Worm (Caenorhabditis elegans): ENCODE measurements around the gene T05A8.3.

The T05A8.3 gene

ce11 chrII:2734266-2734665, 17.0 kb upstream of the T05A8.3 start:
- TF ChIP-seq pag-3 (tag; optimal IDR thresholded peaks at IDR 0.05; ENCODE audit: borderline replicate concordance, insufficient read depth) (no peak), ceh-8 (GFP tag; optimal IDR thresholded peaks at IDR 0.05) (no peak), unc-86 (tag; optimal IDR thresholded peaks at IDR 0.05) (no peak), ceh-63 (GFP tag; optimal IDR thresholded peaks at IDR 0.05) (no peak), unc-98 (GFP tag; IDR thresholded peaks at IDR 0.05) (no peak), unc-130 (tag; optimal IDR thresholded peaks at IDR 0.05) (no peak), ceh-88 (GFP tag; IDR thresholded peaks at IDR 0.05) (no peak)

- TF ChIP-seq fkh-10 (GFP tag; optimal IDR thresholded peaks at IDR 0.05) (peak; percentile 63), nhr-11 (tag; optimal IDR thresholded peaks at IDR 0.05) (no peak), lin-14 (GFP tag; optimal IDR thresholded peaks at IDR 0.05) (peak; percentile 34), ces-1 (GFP tag; optimal IDR thresholded peaks at IDR 0.05) (no peak)
These were observed 13.4 kb upstream of the T05A8.3 start for ce11 chrII:2730647-2731046.

DNA sequence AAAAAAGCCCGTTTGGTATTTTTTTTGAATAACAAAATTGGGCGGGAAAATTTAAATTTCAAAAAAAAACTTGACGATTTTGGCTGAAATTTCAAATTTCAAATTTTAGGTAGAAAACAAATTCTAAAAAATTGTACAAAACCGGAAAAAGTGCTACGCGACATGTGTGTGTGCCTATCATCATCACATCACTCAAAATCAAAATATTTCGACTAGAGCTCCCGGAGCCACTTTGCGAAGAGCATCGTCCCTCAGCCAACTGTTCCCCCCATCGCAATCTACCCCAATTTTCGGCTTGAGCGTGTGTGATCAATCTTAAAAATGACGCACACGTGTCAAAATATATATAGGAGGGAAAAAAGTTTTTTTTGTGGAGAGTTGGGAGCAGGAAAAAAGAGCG, 9.5 kb upstream of the T05A8.3 start:
- TF ChIP-seq egl-27 (tag; optimal IDR thresholded peaks at IDR 0.05) (no peak), nhr-12 (tag; optimal IDR thresholded peaks at IDR 0.05) (no peak), lin-35 (GFP tag; optimal IDR thresholded peaks at IDR 0.05) (no peak), sup-37 (GFP tag; optimal IDR thresholded peaks at IDR 0.05) (no peak), unc-86 (tag; optimal IDR thresholded peaks at IDR 0.05) (no peak), zag-1 (tag; optimal IDR thresholded peaks at IDR 0.05) (no peak), ceh-82 (tag; optimal IDR thresholded peaks at IDR 0.05) (no peak), lin-14 (GFP tag; optimal IDR thresholded peaks at IDR 0.05) (peak; percentile 33), lir-3 (tag; optimal IDR thresholded peaks at IDR 0.05; ENCODE audit: poor library complexity) (no peak), nhr-47 (tag; optimal IDR thresholded peaks at IDR 0.05) (no peak), ceh-90 (tag; optimal IDR thresholded peaks at IDR 0.05) (no peak), tlp-1 (tag; optimal IDR thresholded peaks at IDR 0.05) (no peak), lin-13 (GFP tag; optimal IDR thresholded peaks at IDR 0.05) (no peak), nhr-71 (tag; optimal IDR thresholded peaks at IDR 0.05) (peak; percentile 0), ceh-8 (GFP tag; optimal IDR thresholded peaks at IDR 0.05) (no peak), swsn-7 (tag; optimal IDR thresholded peaks at IDR 0.05) (no peak), efl-3 (GFP tag; optimal IDR thresholded peaks at IDR 0.05) (no peak), nhr-85 (tag) (no peak), unc-30 (tag; optimal IDR thresholded peaks at IDR 0.05) (no peak), C16A3.4 (tag; optimal IDR thresholded peaks at IDR 0.05) (no peak), rnt-1 (tag; optimal IDR thresholded peaks at IDR 0.05) (peak; percentile 43), alr-1 (tag; optimal IDR thresholded peaks at IDR 0.05; ENCODE audit: borderline replicate concordance) (no peak)

ce11 chrII:2725561-2725960, 8.3 kb upstream of the T05A8.3 start, which contains the start of the genes T05A8.11 and nep-2:
Gene T05A8.11, minus strand, starts transcription at chrII:2725661.
Gene nep-2, minus strand, starts transcription at chrII:2725752.
- TF ChIP-seq lsy-2 (tag; optimal IDR thresholded peaks at IDR 0.05) (no peak), lin-14 (GFP tag; optimal IDR thresholded peaks at IDR 0.05) (no peak), swsn-7 (tag; optimal IDR thresholded peaks at IDR 0.05) (no peak), C34B4.2 (tag; optimal IDR thresholded peaks at IDR 0.05) (no peak), vab-15 (tag; optimal IDR thresholded peaks at IDR 0.05) (no peak), skn-1 (tag; optimal IDR thresholded peaks at IDR 0.05) (no peak), egl-27 (tag; optimal IDR thresholded peaks at IDR 0.05) (no peak), mdl-1 (tag; optimal IDR thresholded peaks at IDR 0.05) (no peak), zag-1 (tag; optimal IDR thresholded peaks at IDR 0.05) (no peak), nhr-85 (tag) (no peak), fos-1 (tag; optimal IDR thresholded peaks at IDR 0.05) (no peak), nhr-76 (tag; optimal IDR thresholded peaks at IDR 0.05) (no peak), fkh-8 (tag; optimal IDR thresholded peaks at IDR 0.05) (no peak), mef-2 (tag; optimal IDR thresholded peaks at IDR 0.05) (no peak), grh-1 (GFP tag; IDR thresholded peaks at IDR 0.05) (no peak), C04F5.9 (tag; optimal IDR thresholded peaks at IDR 0.05) (no peak), mab-9 (GFP tag; IDR thresholded peaks at IDR 0.05) (no peak), snu-23 (GFP tag; optimal IDR thresholded peaks at IDR 0.05) (no peak), nhr-71 (tag; optimal IDR thresholded peaks at IDR 0.05) (no peak), ceh-63 (GFP tag; optimal IDR thresholded peaks at IDR 0.05) (no peak)

Measured in whole organism, L1 larva.